Worm (Caenorhabditis elegans) whole organism, mixed stage, embryonic: ENCODE results near the gene srx-31.

ENCODE experiments used
- blmp-1 ChIP-seq: fragments of 150-350 bp; optimal IDR thresholded peaks from 2 replicates; lab custom pipeline; 2014; ENCODE audit warnings: missing biosample characterization, missing genetic modification characterization
- elt-1 ChIP-seq: sonication (generic microtip); optimal IDR thresholded peaks from 2 replicates; lab custom pipeline; 2017; ENCODE audit warnings: missing genetic modification characterization, mild to moderate bottlenecking, missing compliant biosample characterization, antibody characterized with exemption, moderate library complexity, borderline replicate concordance; ENCODE audit not compliant: insufficient read depth
- elt-3 ChIP-seq: fragments of 150-350 bp; optimal IDR thresholded peaks from 2 replicates; lab custom pipeline; 2014; ENCODE audit warnings: missing biosample characterization, missing genetic modification characterization
- hlh-1 ChIP-seq: fragments of 150-350 bp; optimal IDR thresholded peaks from 2 replicates; lab custom pipeline; 2014; ENCODE audit warnings: missing biosample characterization, missing genetic modification reagents, missing genetic modification characterization
- lin-32 ChIP-seq: fragments of 200-800 bp; sonication (Bioruptor generic); optimal IDR thresholded peaks from 2 replicates; lab custom pipeline; 2018; ENCODE audit warnings: mild to moderate bottlenecking, missing genetic modification characterization, missing compliant biosample characterization
- lsy-2 ChIP-seq: fragments of 150-350 bp; optimal IDR thresholded peaks from 2 replicates; lab custom pipeline; 2014; ENCODE audit warnings: missing biosample characterization, missing genetic modification characterization
- mab-5 ChIP-seq: fragments of 150-350 bp; optimal IDR thresholded peaks from 2 replicates; lab custom pipeline; 2014; ENCODE audit warnings: missing biosample characterization, missing genetic modification characterization
- nhr-12 ChIP-seq: fragments of 150-350 bp; optimal IDR thresholded peaks from 2 replicates; lab custom pipeline; 2014; ENCODE audit warnings: missing biosample characterization, missing genetic modification characterization
- nhr-237 ChIP-seq: fragments of 150-350 bp; optimal IDR thresholded peaks from 2 replicates; lab custom pipeline; 2014; ENCODE audit warnings: missing biosample characterization, missing genetic modification characterization
- nhr-76 ChIP-seq: sonication (generic microtip); optimal IDR thresholded peaks from 2 replicates; lab custom pipeline; 2017; ENCODE audit warnings: missing biosample characterization, missing genetic modification characterization
- pha-4 ChIP-seq: fragments of 150-350 bp; optimal IDR thresholded peaks from 2 replicates; lab custom pipeline; 2018; ENCODE audit warnings: missing biosample characterization, missing genetic modification reagents, missing genetic modification characterization
- unc-62 ChIP-seq: fragments of 150-350 bp; optimal IDR thresholded peaks from 2 replicates; lab custom pipeline; 2014; ENCODE audit warnings: missing biosample characterization, missing genetic modification reagents, missing genetic modification characterization
- zip-8 ChIP-seq: fragments of 150-350 bp; optimal IDR thresholded peaks from 2 replicates; lab custom pipeline; 2014; ENCODE audit warnings: missing biosample characterization, missing genetic modification characterization
- ztf-11 ChIP-seq: fragments of 150-350 bp; optimal IDR thresholded peaks from 2 replicates; lab custom pipeline; 2014; ENCODE audit warnings: missing biosample characterization, missing genetic modification characterization

- no peak for TF ChIP-seq hlh-1 (tag; lab: Kevin White, UChicago)
- no peak for TF ChIP-seq blmp-1 (tag; lab: Kevin White, UChicago)
- no peak for TF ChIP-seq pha-4 (tag; lab: Kevin White, UChicago)
- TF ChIP-seq ztf-11, result no peak
- no peak for TF ChIP-seq unc-62 (GFP tag; lab: Kevin White, UChicago)
- no peak for TF ChIP-seq elt-3 (tag; lab: Kevin White, UChicago)
- TF ChIP-seq nhr-12 (tag; lab: Kevin White, UChicago), result no peak
- no peak for TF ChIP-seq elt-1
- no peak for TF ChIP-seq mab-5 (tag; lab: Kevin White, UChicago)
- TF ChIP-seq lin-32 (GFP tag; lab: Kevin White, UChicago), result no peak
- TF ChIP-seq nhr-237 (tag; lab: Kevin White, UChicago), result no peak
- no peak for TF ChIP-seq nhr-76
- no peak for TF ChIP-seq zip-8 (tag; lab: Kevin White, UChicago)
- no peak for TF ChIP-seq lsy-2 (tag; lab: Kevin White, UChicago)
Observed at ce11 chrV:833368-833767, 10.5 kb upstream of the srx-31 start, which contains the start of gene F41H8.1.
